Worm (Caenorhabditis elegans) whole organism, midembryonic: ENCODE results near the gene F15H10.10.
"Not testable (repeated sequence)": the region's sequence is repeated elsewhere in the genome, so short reads cannot be mapped to it uniquely, and the experiment has no call there.

ENCODE experiments used
- T22C8.4 ChIP-seq: fragments of 200-800 bp; sonication (Bioruptor generic); IDR thresholded peaks from 2 replicates; pipeline ENCODE4 v1.3.6; 2022; ENCODE audit warnings: missing genetic modification characterization, missing compliant biosample characterization
- cog-1 ChIP-seq: sonication (generic microtip); optimal IDR thresholded peaks from 2 replicates; lab custom pipeline; 2016; ENCODE audit warnings: missing genetic modification characterization, missing compliant biosample characterization
- med-1 ChIP-seq: sonication (generic microtip); optimal IDR thresholded peaks from 2 replicates; lab custom pipeline; 2017; ENCODE audit warnings: missing genetic modification characterization, mild to moderate bottlenecking, missing compliant biosample characterization, antibody characterized with exemption, missing genetic modification reagents; ENCODE audit not compliant: insufficient read depth
- ztf-23 ChIP-seq: fragments of 200-800 bp; sonication (Bioruptor generic); IDR thresholded peaks from 2 replicates; pipeline ENCODE4 v1.3.6; 2022; ENCODE audit warnings: missing genetic modification reagents, missing genetic modification characterization, missing compliant biosample characterization
- ztf-29 ChIP-seq: fragments of 200-800 bp; sonication (Bioruptor generic); IDR thresholded peaks from 2 replicates; pipeline ENCODE4 v1.3.6; 2022; ENCODE audit warnings: missing genetic modification reagents, missing genetic modification characterization, missing compliant biosample characterization

DNA sequence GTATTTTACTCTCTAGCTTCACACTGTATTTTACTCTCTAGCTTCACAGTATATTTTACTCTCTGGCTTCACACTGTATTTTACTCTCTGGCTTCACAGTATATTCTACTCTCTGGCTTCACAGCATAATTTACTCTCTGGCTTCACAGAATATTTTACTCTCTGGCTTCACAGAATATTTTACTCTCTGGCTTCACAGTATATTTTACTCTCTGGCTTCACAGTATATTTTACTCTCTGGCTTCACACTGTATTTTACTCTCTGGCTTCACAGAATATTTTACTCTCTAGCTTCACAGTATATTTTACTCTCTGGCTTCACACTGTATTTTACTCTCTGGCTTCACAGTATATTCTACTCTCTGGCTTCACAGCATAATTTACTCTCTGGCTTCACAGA lies 33.1 kb upstream of the F15H10.10 start:
- TF ChIP-seq med-1 (GFP tag; lab: Kevin White, UChicago); cog-1 (tag; lab: Kevin White, UChicago); ztf-23; T22C8.4 (GFP tag; lab: Robert Waterston, UW); ztf-29 (GFP tag; lab: Robert Waterston, UW): not testable (repeated sequence)
